Fruit fly (Drosophila melanogaster) Kc167 (cell line): ENCODE data around the gene ebo.

ENCODE experiments used
- Myc ChIP-seq: fragments of >200 bp; optimal IDR thresholded peaks from 2 replicates; lab custom pipeline; 2017; ENCODE audit warnings: missing external identifiers
- h ChIP-seq: fragments of >200 bp; optimal IDR thresholded peaks from 3 replicates; lab custom pipeline; 2018; ENCODE audit warnings: missing external identifiers
- psq ChIP-seq: fragments of >200 bp; optimal IDR thresholded peaks from 2 replicates; lab custom pipeline; 2017; ENCODE audit warnings: missing external identifiers

dm6 chrX:437404-437803 lies 39.0 kb downstream of the ebo start, which contains the start of gene Pgcl:
- no peak for TF ChIP-seq h (lab: Kevin White, UChicago)
- TF ChIP-seq psq (lab: Kevin White, UChicago): no peak
- no peak for TF ChIP-seq Myc (lab: Kevin White, UChicago)
